Worm (Caenorhabditis elegans) whole organism, mixed stage, embryonic: ENCODE data around the gene srd-44.

Source experiments
- lin-32 ChIP-seq: fragments of 200-800 bp; sonication (Bioruptor generic); optimal IDR thresholded peaks from 2 replicates; lab custom pipeline; 2018; ENCODE audit warnings: mild to moderate bottlenecking, missing genetic modification characterization, missing compliant biosample characterization
- snpc-4 ChIP-seq: fragments of 150-350 bp; optimal IDR thresholded peaks from 2 replicates; lab custom pipeline; 2014; ENCODE audit warnings: missing biosample characterization, missing genetic modification characterization

DNA sequence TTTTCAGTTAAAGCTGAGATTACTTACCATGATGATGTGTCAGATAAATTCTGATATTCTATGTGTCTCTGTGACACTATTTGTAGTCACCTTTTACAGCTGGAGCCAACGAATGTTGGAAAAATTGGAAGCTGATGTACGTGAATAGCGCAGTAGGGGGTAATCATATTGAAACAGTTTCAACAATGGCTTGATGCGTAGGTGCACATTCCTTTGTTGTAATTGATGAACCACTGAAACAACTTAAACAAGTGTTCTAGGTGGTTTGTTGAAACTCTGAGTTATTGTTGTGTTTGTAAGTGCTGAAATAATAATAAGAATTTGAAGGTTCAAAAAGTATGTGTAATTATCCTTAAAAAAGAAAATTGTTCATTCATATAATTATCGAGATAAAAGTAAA is 18.3 kb downstream of the srd-44 start, which contains the start of gene nspc-12:
- TF ChIP-seq snpc-4 (tag; lab: Kevin White, UChicago), result no peak
- no peak for TF ChIP-seq lin-32 (GFP tag; lab: Kevin White, UChicago)
